Worm (Caenorhabditis elegans): ENCODE data around the gene dsh-1.

Gene dsh-1

ce11 chrII:5222830-5223229 lies 2.4 kb downstream of the dsh-1 start:
- no peak for TF ChIP-seq aptf-3 (GFP tag; IDR thresholded peaks at IDR 0.05)
- no peak for TF ChIP-seq attf-5 (GFP tag; optimal IDR thresholded peaks at IDR 0.05)
- TF ChIP-seq unc-62 (GFP tag; optimal IDR thresholded peaks at IDR 0.05), result no peak
- no peak for TF ChIP-seq nhr-120 (GFP tag; IDR thresholded peaks at IDR 0.05)
- TF ChIP-seq Y95B8A.8 (GFP tag; IDR thresholded peaks at IDR 0.05), result no peak
- TF ChIP-seq ccch-3 (GFP tag; optimal IDR thresholded peaks at IDR 0.05), result no peak
- TF ChIP-seq F23B12.7 (tag; optimal IDR thresholded peaks at IDR 0.05; ENCODE audit: insufficient read depth), result no peak
- TF ChIP-seq atf-7 (tag; optimal IDR thresholded peaks at IDR 0.05), result no peak
- no peak for TF ChIP-seq aptf-2 (GFP tag; conservative IDR thresholded peaks at IDR 0.05)
- TF ChIP-seq sea-2 (GFP tag; IDR thresholded peaks at IDR 0.05), result no peak

- TF ChIP-seq fkh-3 (tag; optimal IDR thresholded peaks at IDR 0.05) (no peak), Y79H2A.3 (GFP tag; conservative IDR thresholded peaks at IDR 0.05) (no peak), C06A6.2 (GFP tag; conservative IDR thresholded peaks at IDR 0.05) (no peak), ztf-22 (GFP tag; optimal IDR thresholded peaks at IDR 0.05) (no peak), him-1 (tag; optimal IDR thresholded peaks at IDR 0.05) (no peak), ztf-26 (tag; optimal IDR thresholded peaks at IDR 0.05) (no peak), cebp-2 (GFP tag; IDR thresholded peaks at IDR 0.05) (no peak), B0019.2 (GFP tag; conservative IDR thresholded peaks at IDR 0.05) (no peak), snpc-1.3 (tag; optimal IDR thresholded peaks at IDR 0.05; ENCODE audit: insufficient read depth) (no peak), ZK185.1 (tag; optimal IDR thresholded peaks at IDR 0.05; ENCODE audit: poor library complexity, severe bottlenecking) (no peak), snpc-3.4 (tag; optimal IDR thresholded peaks at IDR 0.05) (no peak), T07F8.4 (tag; optimal IDR thresholded peaks at IDR 0.05) (no peak), tlf-1 (GFP tag; optimal IDR thresholded peaks at IDR 0.05) (no peak), nhr-27 (tag; optimal IDR thresholded peaks at IDR 0.05) (no peak), let-526 (GFP tag; IDR thresholded peaks at IDR 0.05) (no peak), Y53G8AR.9 (GFP tag; conservative IDR thresholded peaks at IDR 0.05) (no peak), ceh-40 (GFP tag; IDR thresholded peaks at IDR 0.05) (no peak)
These were observed 4.5 kb downstream of the dsh-1 start for ce11 chrII:5220648-5221047.

ce11 chrII:5218349-5218748 lies 6.8 kb downstream of the dsh-1 start:
- TF ChIP-seq xnd-1 (tag; optimal IDR thresholded peaks at IDR 0.05), result no peak

- TF ChIP-seq K11D2.4 (GFP tag; IDR thresholded peaks at IDR 0.05), result no peak
- TF ChIP-seq bed-2 (GFP tag; IDR thresholded peaks at IDR 0.05), result no peak
- TF ChIP-seq mxl-1 (tag; optimal IDR thresholded peaks at IDR 0.05), result no peak
- TF ChIP-seq nhr-120 (GFP tag; IDR thresholded peaks at IDR 0.05), result no peak
- TF ChIP-seq Y53F4B.3 (GFP tag; IDR thresholded peaks at IDR 0.05), result no peak
- no peak for TF ChIP-seq ZK185.1 (tag; optimal IDR thresholded peaks at IDR 0.05; ENCODE audit: poor library complexity, severe bottlenecking)
- TF ChIP-seq Y56A3A.18 (GFP tag; IDR thresholded peaks at IDR 0.05), result no peak
- no peak for TF ChIP-seq F55B11.4 (tag; optimal IDR thresholded peaks at IDR 0.05; ENCODE audit: borderline replicate concordance, insufficient read depth)
- TF ChIP-seq madf-6 (GFP tag; IDR thresholded peaks at IDR 0.05), result no peak
- TF ChIP-seq ztf-26 (tag; optimal IDR thresholded peaks at IDR 0.05), result no peak
- TF ChIP-seq lin-35 (GFP tag; optimal IDR thresholded peaks at IDR 0.05), result no peak
- no peak for TF ChIP-seq chd-7 (tag; optimal IDR thresholded peaks at IDR 0.05)
- no peak for TF ChIP-seq B0035.1 (tag; optimal IDR thresholded peaks at IDR 0.05)
- no peak for TF ChIP-seq zfh-2 (GFP tag; conservative IDR thresholded peaks at IDR 0.05)
- TF ChIP-seq let-607 (tag; optimal IDR thresholded peaks at IDR 0.05), result no peak
- TF ChIP-seq F57C9.4 (tag; optimal IDR thresholded peaks at IDR 0.05), result no peak
- no peak for TF ChIP-seq mes-4 (tag; optimal IDR thresholded peaks at IDR 0.05)
- no peak for TF ChIP-seq F22D6.2 (tag; optimal IDR thresholded peaks at IDR 0.05)
These were observed 12.5 kb downstream of the dsh-1 start, which contains the start of gene C34F11.1 for ce11 chrII:5212675-5213074. Gene C34F11.1 (plus strand): TSS chrII:5212975.

All from whole organism, young adult.